Worm (Caenorhabditis elegans) whole organism, L3 larva: Measurements from ENCODE around the gene srx-113.

Source experiments
- ZK546.5 ChIP-seq: sonication (generic microtip); optimal IDR thresholded peaks from 2 replicates; lab custom pipeline; 2017; ENCODE audit warnings: missing biosample characterization, missing genetic modification characterization
- ama-1 ChIP-seq: fragments of 150-350 bp; optimal IDR thresholded peaks from 2 replicates; lab custom pipeline; 2018
- ceh-16 ChIP-seq: sonication (generic microtip); optimal IDR thresholded peaks from 2 replicates; lab custom pipeline; 2017; ENCODE audit warnings: missing biosample characterization, missing genetic modification characterization
- ceh-28 ChIP-seq: fragments of 150-350 bp; optimal IDR thresholded peaks from 2 replicates; lab custom pipeline; 2014; ENCODE audit warnings: missing biosample characterization, missing genetic modification reagents, missing genetic modification characterization
- ceh-82 ChIP-seq: fragments of 150-350 bp; optimal IDR thresholded peaks from 2 replicates; lab custom pipeline; 2014; ENCODE audit warnings: missing biosample characterization, missing genetic modification characterization
- egl-27 ChIP-seq: sonication (generic microtip); optimal IDR thresholded peaks from 4 replicates; lab custom pipeline; 2017; ENCODE audit warnings: missing biosample characterization, missing genetic modification reagents, missing genetic modification characterization
- elt-1 ChIP-seq: fragments of 150-350 bp; optimal IDR thresholded peaks from 2 replicates; lab custom pipeline; 2014; ENCODE audit warnings: missing biosample characterization, missing genetic modification characterization
- elt-3 ChIP-seq, 3 experiments: fragments of 150-350 bp in 1 of 3; sonication (generic microtip) in 2 of 3; optimal IDR thresholded peaks; 2 replicates in 2 of 3; 4 replicates in 1 of 3; lab custom pipeline; 2014 to 2017; ENCODE audit warnings: missing biosample characterization in 3 of 3, missing genetic modification characterization in 3 of 3
- fkh-10 ChIP-seq: sonication (generic microtip); optimal IDR thresholded peaks from 2 replicates; lab custom pipeline; 2017; ENCODE audit warnings: missing biosample characterization, missing genetic modification reagents, missing genetic modification characterization
- fos-1 ChIP-seq: fragments of 150-350 bp; optimal IDR thresholded peaks from 2 replicates; lab custom pipeline; 2014; ENCODE audit warnings: missing biosample characterization, missing genetic modification characterization
- jun-1 ChIP-seq: fragments of 150-350 bp; optimal IDR thresholded peaks from 2 replicates; lab custom pipeline; 2014; ENCODE audit warnings: missing biosample characterization, missing genetic modification reagents, missing genetic modification characterization
- lin-15B ChIP-seq: fragments of 150-350 bp; optimal IDR thresholded peaks from 2 replicates; lab custom pipeline; 2014; ENCODE audit warnings: missing biosample characterization, missing genetic modification characterization
- lin-39 ChIP-seq: fragments of 150-350 bp; optimal IDR thresholded peaks from 2 replicates; lab custom pipeline; 2018; ENCODE audit warnings: missing biosample characterization, missing genetic modification reagents, missing genetic modification characterization
- mdl-1 ChIP-seq: fragments of 150-350 bp; optimal IDR thresholded peaks from 2 replicates; lab custom pipeline; 2014; ENCODE audit warnings: missing biosample characterization, missing genetic modification characterization
- mml-1 ChIP-seq: fragments of 150-350 bp; sonication (generic microtip); optimal IDR thresholded peaks from 3 replicates; lab custom pipeline; 2014; ENCODE audit warnings: missing biosample characterization, missing genetic modification characterization
- nfya-1 ChIP-seq: sonication (generic microtip); optimal IDR thresholded peaks from 2 replicates; lab custom pipeline; 2017; ENCODE audit warnings: missing genetic modification characterization, mild to moderate bottlenecking, missing compliant biosample characterization, antibody characterized with exemption, moderate library complexity; ENCODE audit not compliant: insufficient read depth
- nhr-12 ChIP-seq: fragments of 150-350 bp; optimal IDR thresholded peaks from 2 replicates; lab custom pipeline; 2014; ENCODE audit warnings: missing biosample characterization, missing genetic modification characterization
- nhr-25 ChIP-seq: sonication (generic microtip); optimal IDR thresholded peaks from 2 replicates; lab custom pipeline; 2017; ENCODE audit warnings: missing biosample characterization, missing genetic modification characterization
- nhr-28 ChIP-seq: fragments of 150-350 bp; optimal IDR thresholded peaks from 2 replicates; lab custom pipeline; 2014; ENCODE audit warnings: missing biosample characterization, missing genetic modification characterization
- nhr-43 ChIP-seq: sonication (generic microtip); optimal IDR thresholded peaks from 2 replicates; lab custom pipeline; 2016; ENCODE audit warnings: mild to moderate bottlenecking, missing genetic modification characterization, missing compliant biosample characterization; ENCODE audit not compliant: poor library complexity, severe bottlenecking
- nhr-67 ChIP-seq: fragments of 150-350 bp; optimal IDR thresholded peaks from 2 replicates; lab custom pipeline; 2014; ENCODE audit warnings: missing biosample characterization, missing genetic modification characterization
- nhr-76 ChIP-seq: fragments of 150-350 bp; sonication (generic microtip); optimal IDR thresholded peaks from 5 replicates; lab custom pipeline; 2014; ENCODE audit warnings: missing biosample characterization, missing genetic modification characterization
- nhr-77 ChIP-seq: fragments of 150-350 bp; optimal IDR thresholded peaks from 2 replicates; lab custom pipeline; 2014; ENCODE audit warnings: missing biosample characterization, missing genetic modification characterization
- pha-4 ChIP-seq: fragments of 150-350 bp; optimal IDR thresholded peaks from 2 replicates; lab custom pipeline; 2014; ENCODE audit warnings: missing biosample characterization, missing genetic modification reagents, missing genetic modification characterization
- pqm-1 ChIP-seq: fragments of 150-350 bp; optimal IDR thresholded peaks from 2 replicates; lab custom pipeline; 2017; ENCODE audit warnings: missing biosample characterization, missing genetic modification characterization, inconsistent platforms
- sea-2 ChIP-seq: fragments of 150-350 bp; sonication (generic microtip); optimal IDR thresholded peaks from 4 replicates; lab custom pipeline; 2014; ENCODE audit warnings: missing biosample characterization, missing genetic modification reagents, missing genetic modification characterization
- skn-1 ChIP-seq: fragments of 150-350 bp; optimal IDR thresholded peaks from 2 replicates; lab custom pipeline; 2014; ENCODE audit warnings: missing biosample characterization, missing genetic modification characterization
- snpc-4 ChIP-seq: fragments of 150-350 bp; optimal IDR thresholded peaks from 2 replicates; lab custom pipeline; 2014; ENCODE audit warnings: missing biosample characterization, missing genetic modification characterization
- tbx-2 ChIP-seq: sonication (generic microtip); optimal IDR thresholded peaks from 2 replicates; lab custom pipeline; 2016; ENCODE audit warnings: mild to moderate bottlenecking, missing genetic modification characterization, missing compliant biosample characterization
- zag-1 ChIP-seq: fragments of 150-350 bp; optimal IDR thresholded peaks from 2 replicates; lab custom pipeline; 2014; ENCODE audit warnings: missing biosample characterization, missing genetic modification characterization
- ztf-11 ChIP-seq: fragments of 150-350 bp; optimal IDR thresholded peaks from 2 replicates; lab custom pipeline; 2014; ENCODE audit warnings: missing biosample characterization, missing genetic modification characterization
- ztf-4 ChIP-seq: fragments of 150-350 bp; optimal IDR thresholded peaks from 2 replicates; lab custom pipeline; 2014; ENCODE audit warnings: missing biosample characterization, missing genetic modification characterization

The srx-113 gene

ce11 chrV:12632048-12632447 is at the start of gene srx-113:
Gene srx-113, minus strand, starts transcription at chrV:12632148.
- no peak for TF ChIP-seq ztf-11
- TF ChIP-seq nhr-76 (tag; lab: Kevin White, UChicago), result no peak
- TF ChIP-seq mdl-1 (tag; lab: Kevin White, UChicago), result no peak
- TF ChIP-seq ZK546.5 (tag; lab: Kevin White, UChicago), result no peak
- TF ChIP-seq sea-2 (GFP tag; lab: Kevin White, UChicago), result no peak
- no peak for TF ChIP-seq egl-27 (tag; lab: Kevin White, UChicago)
- no peak for TF ChIP-seq nhr-77 (tag; lab: Kevin White, UChicago)
- TF ChIP-seq lin-15B (tag; lab: Kevin White, UChicago), result no peak
- TF ChIP-seq ama-1, result no peak
- TF ChIP-seq ceh-16 (tag; lab: Kevin White, UChicago), result no peak
- no peak for TF ChIP-seq snpc-4 (tag; lab: Kevin White, UChicago)
- no peak for TF ChIP-seq ztf-4 (tag; lab: Kevin White, UChicago)
- no peak for TF ChIP-seq nhr-67 (tag; lab: Kevin White, UChicago)
- TF ChIP-seq nhr-43 (tag; lab: Kevin White, UChicago), result no peak

ce11 chrV:12679807-12680206 is 47.9 kb upstream of the srx-113 start, which contains the start of gene frpr-15:
Gene frpr-15, plus strand, starts transcription at chrV:12680107.
- no peak for TF ChIP-seq pha-4 (tag; lab: Kevin White, UChicago)
- TF ChIP-seq nfya-1 (tag; lab: Kevin White, UChicago), result no peak
- no peak for TF ChIP-seq tbx-2
- no peak for TF ChIP-seq ceh-82 (tag; lab: Kevin White, UChicago)
- TF ChIP-seq ceh-28 (tag; lab: Kevin White, UChicago), result no peak
- TF ChIP-seq ztf-11, result no peak
- TF ChIP-seq mml-1 (tag; lab: Kevin White, UChicago), result no peak
- no peak for TF ChIP-seq skn-1 (tag; lab: Kevin White, UChicago)
- no peak for TF ChIP-seq pqm-1 (tag; lab: Kevin White, UChicago)
- no peak for TF ChIP-seq zag-1 (tag; lab: Kevin White, UChicago)
- TF ChIP-seq mdl-1 (tag; lab: Kevin White, UChicago), result no peak
- no peak for TF ChIP-seq ceh-16 (tag; lab: Kevin White, UChicago)
- TF ChIP-seq ztf-4 (tag; lab: Kevin White, UChicago), result no peak

DNA sequence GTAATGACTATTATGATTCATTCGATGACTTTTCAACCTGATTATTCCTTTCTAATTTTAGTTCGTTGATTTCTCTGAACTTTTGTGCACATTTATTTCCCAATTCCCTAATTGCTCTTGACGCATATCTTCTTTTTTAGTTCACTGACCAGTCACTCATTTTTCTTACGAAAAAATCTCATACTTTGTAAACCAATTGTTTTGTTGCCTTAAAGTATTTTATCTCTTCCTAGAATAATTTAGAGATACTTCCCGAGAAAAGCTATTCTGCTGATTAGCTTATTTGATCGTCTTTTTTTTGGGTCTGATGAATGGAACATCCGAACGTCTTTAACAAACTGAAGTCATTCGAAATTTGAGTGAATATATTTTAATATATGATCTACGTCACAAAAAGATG is 47.3 kb upstream of the srx-113 start:
- TF ChIP-seq tbx-2 (no peak), nfya-1 (tag; lab: Kevin White, UChicago) (no peak), ama-1 (no peak), fos-1 (tag; lab: Kevin White, UChicago) (no peak), ceh-82 (tag; lab: Kevin White, UChicago) (no peak), egl-27 (tag; lab: Kevin White, UChicago) (no peak), elt-1 (tag; lab: Kevin White, UChicago) (no peak), mdl-1 (tag; lab: Kevin White, UChicago) (no peak)

DNA sequence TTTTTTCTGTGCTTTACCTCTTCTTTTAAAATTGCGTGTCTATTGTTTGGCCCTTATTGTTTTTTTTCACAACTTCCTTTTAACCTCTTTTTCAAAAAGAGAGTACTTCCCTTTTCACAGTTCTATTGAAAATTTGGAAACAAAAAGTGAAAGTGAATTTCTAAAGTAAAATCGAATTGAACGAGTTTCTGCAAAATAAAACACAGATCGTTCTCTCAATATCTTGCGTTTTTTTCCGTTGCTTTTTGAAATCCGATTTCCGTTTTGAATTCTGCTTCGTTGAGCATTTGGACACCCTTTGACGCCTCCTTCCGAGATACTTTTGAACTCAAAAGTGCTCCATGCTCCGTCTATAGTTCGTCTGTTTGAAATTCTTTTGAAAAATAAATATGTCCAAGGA is 44.4 kb upstream of the srx-113 start:
- TF ChIP-seq fkh-10 (GFP tag; lab: Kevin White, UChicago), result peak; percentile 57
- no peak for TF ChIP-seq skn-1 (tag; lab: Kevin White, UChicago)

DNA sequence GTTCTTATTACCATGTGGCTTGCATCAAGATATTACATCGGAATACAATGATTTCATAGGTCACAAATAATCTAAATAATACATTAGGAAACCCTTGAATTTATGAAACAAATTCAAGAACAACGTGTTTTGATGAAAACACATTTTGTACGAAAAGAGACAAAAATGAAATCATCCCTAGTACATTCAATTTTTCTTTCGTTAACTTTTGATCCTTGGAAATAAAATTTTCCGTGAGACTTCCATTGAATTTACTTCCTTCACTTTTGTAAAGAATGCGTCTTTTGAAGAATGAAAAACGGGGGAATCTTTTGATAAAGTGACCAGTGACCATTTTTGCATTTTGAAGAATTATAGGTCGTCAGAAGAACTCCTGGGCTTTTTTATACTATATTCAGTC is 41.8 kb upstream of the srx-113 start:
- TF ChIP-seq ztf-4 (tag; lab: Kevin White, UChicago) (no peak), fkh-10 (GFP tag; lab: Kevin White, UChicago) (peak; percentile 81)

DNA sequence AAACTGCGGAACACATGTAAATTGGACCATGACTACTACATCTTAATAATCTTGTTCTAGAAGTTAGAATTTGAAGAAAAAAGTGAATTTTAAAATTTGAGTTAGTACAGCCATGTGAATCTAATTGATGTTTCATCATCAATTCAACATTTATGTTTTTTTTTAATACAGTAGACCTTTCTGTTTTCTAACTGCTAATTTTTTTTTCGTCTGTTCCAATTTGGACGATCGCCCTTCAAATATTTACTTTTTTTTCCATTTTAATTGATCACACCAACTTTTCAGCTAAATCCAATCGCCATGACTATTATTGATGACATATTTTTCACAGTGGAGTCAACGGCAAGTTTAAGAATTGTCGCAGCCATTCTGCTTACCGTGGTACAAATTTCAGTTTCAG is 38.7 kb upstream of the srx-113 start, which contains the start of gene srx-116:
srx-116 (plus strand) TSS at position 301 of the 400 bp plus-strand sequence.
- TF ChIP-seq ztf-11 (no peak), nhr-12 (no peak), lin-15B (tag; lab: Kevin White, UChicago) (no peak), ceh-82 (tag; lab: Kevin White, UChicago) (no peak), nhr-25 (no peak), elt-3 (tag; optimal IDR thresholded peaks at IDR 0.05; lab: Kevin White, UChicago) (no peak), zag-1 (tag; lab: Kevin White, UChicago) (no peak)
- TF ChIP-seq, all 47 proteins: peak for 0

ce11 chrV:12667926-12668325 is 36.0 kb upstream of the srx-113 start, which contains the start of gene W05B10.4:
Gene W05B10.4, plus strand, starts transcription at chrV:12668226.
- no peak for TF ChIP-seq nhr-76 (tag; lab: Kevin White, UChicago)
- no peak for TF ChIP-seq nhr-28 (tag; lab: Kevin White, UChicago)
- TF ChIP-seq ama-1, result no peak
- TF ChIP-seq tbx-2, result no peak
- no peak for TF ChIP-seq jun-1 (tag; lab: Kevin White, UChicago)
- TF ChIP-seq lin-39 (tag; lab: Kevin White, UChicago), result no peak
- TF ChIP-seq nhr-12, result no peak
- TF ChIP-seq ztf-4 (tag; lab: Kevin White, UChicago), result no peak
- no peak for TF ChIP-seq elt-3 (tag; optimal IDR thresholded peaks at IDR 0.05; lab: Kevin White, UChicago)
- TF ChIP-seq snpc-4 (tag; lab: Kevin White, UChicago), result no peak
